Fruit fly (Drosophila melanogaster): ENCODE results near the gene CG13950.

Gene CG13950

dm6 chr2L:847189-847987, 12.6 kb upstream of the CG13950 start (continued):
- no peak for TF ChIP-seq CG16815 (GFP tag; optimal IDR thresholded peaks at IDR 0.05)
- no peak for TF ChIP-seq toy (GFP tag; IDR thresholded peaks at IDR 0.05)
- TF ChIP-seq CG4360 (GFP tag; IDR thresholded peaks at IDR 0.05): no peak
- no peak for TF ChIP-seq Opbp (GFP tag; IDR thresholded peaks at IDR 0.05; ENCODE audit: partially characterized antibody)
- no peak for TF ChIP-seq CG4707 (GFP tag; optimal IDR thresholded peaks at IDR 0.05)
- TF ChIP-seq TFAM (GFP tag; optimal IDR thresholded peaks at IDR 0.05): no peak
- peak; percentile 2 for TF ChIP-seq lilli (GFP tag; optimal IDR thresholded peaks at IDR 0.05)
- peak; percentile 22 for TF ChIP-seq phol (tag; optimal IDR thresholded peaks at IDR 0.05)
- no peak for TF ChIP-seq CG2199 (GFP tag; IDR thresholded peaks at IDR 0.05)
- TF ChIP-seq CTCF (GFP tag; optimal IDR thresholded peaks at IDR 0.05): no peak
- no peak for TF ChIP-seq CG12942 (GFP tag; optimal IDR thresholded peaks at IDR 0.05)
- no peak for TF ChIP-seq chn (GFP tag; optimal IDR thresholded peaks at IDR 0.05)
- TF ChIP-seq CG9876 (GFP tag; optimal IDR thresholded peaks at IDR 0.05): no peak
- no peak for TF ChIP-seq maf-S (GFP tag; optimal IDR thresholded peaks at IDR 0.05)
- TF ChIP-seq ssp (GFP tag; IDR thresholded peaks at IDR 0.05): no peak
- no peak for TF ChIP-seq CG18011 (GFP tag; optimal IDR thresholded peaks at IDR 0.05)
- no peak for TF ChIP-seq ATbp (GFP tag; optimal IDR thresholded peaks at IDR 0.05)
- TF ChIP-seq E2f2 (GFP tag; IDR thresholded peaks at IDR 0.05): no peak
- no peak for TF ChIP-seq Hr39 (optimal IDR thresholded peaks at IDR 0.05)
- TF ChIP-seq Ssrp (tag; optimal IDR thresholded peaks at IDR 0.05): peak; percentile 20
- no peak for TF ChIP-seq CG3726 (GFP tag; IDR thresholded peaks at IDR 0.05)
- no peak for TF ChIP-seq abd-A (tag; optimal IDR thresholded peaks at IDR 0.05)
- TF ChIP-seq CG15696 (tag; optimal IDR thresholded peaks at IDR 0.05): no peak
- no peak for TF ChIP-seq CG4282 (GFP tag; optimal IDR thresholded peaks at IDR 0.05)
- TF ChIP-seq fd64A (GFP tag; optimal IDR thresholded peaks at IDR 0.05): no peak
- no peak for TF ChIP-seq ttk (GFP tag; IDR thresholded peaks at IDR 0.05)
- TF ChIP-seq CG6254 (GFP tag; optimal IDR thresholded peaks at IDR 0.05): no peak
- no peak for TF ChIP-seq disco-r (GFP tag; optimal IDR thresholded peaks at IDR 0.05)
- TF ChIP-seq eve (GFP tag; optimal IDR thresholded peaks at IDR 0.05): no peak
- no peak for TF ChIP-seq odd (GFP tag; optimal IDR thresholded peaks at IDR 0.05)
- no peak for TF ChIP-seq crc (GFP tag; optimal IDR thresholded peaks at IDR 0.05)
- peak; percentile 23 for TF ChIP-seq CG4424 (GFP tag; optimal IDR thresholded peaks at IDR 0.05)
- no peak for TF ChIP-seq CG10959 (GFP tag; IDR thresholded peaks at IDR 0.05)
- peak; percentile 62; the same call in 1 of the 2 replicates for TF ChIP-seq CG11696 (GFP tag; IDR thresholded peaks at IDR 0.05)
- no peak for TF ChIP-seq sqz (GFP tag; optimal IDR thresholded peaks at IDR 0.05)
- TF ChIP-seq CG14014 (GFP tag; IDR thresholded peaks at IDR 0.05): no peak
- TF ChIP-seq amos (GFP tag; IDR thresholded peaks at IDR 0.05; ENCODE audit: partially characterized antibody): no peak
- no peak for TF ChIP-seq CG10274 (GFP tag; optimal IDR thresholded peaks at IDR 0.05)
- peak; percentile 55 for TF ChIP-seq CG11504 (tag; optimal IDR thresholded peaks at IDR 0.05)
- TF ChIP-seq bab2 (GFP tag; optimal IDR thresholded peaks at IDR 0.05): no peak
- peak in 1 of 2 experiments; percentile 9 for TF ChIP-seq bsh (GFP tag; optimal IDR thresholded peaks at IDR 0.05)
- no peak for TF ChIP-seq cas (GFP tag; IDR thresholded peaks at IDR 0.05)
- TF ChIP-seq CG30403 (GFP tag; optimal IDR thresholded peaks at IDR 0.05): peak; percentile 35
- TF ChIP-seq az2 (GFP tag; optimal IDR thresholded peaks at IDR 0.05): no peak
- TF ChIP-seq Sin3A (optimal IDR thresholded peaks at IDR 0.05): no peak
- TF ChIP-seq CG7987 (GFP tag; optimal IDR thresholded peaks at IDR 0.05): no peak
- peak; percentile 22 for TF ChIP-seq CG8388 (GFP tag; optimal IDR thresholded peaks at IDR 0.05)
- TF ChIP-seq sna (GFP tag; IDR thresholded peaks at IDR 0.05; ENCODE audit: partially characterized antibody): no peak
- TF ChIP-seq stc (GFP tag; IDR thresholded peaks at IDR 0.05): no peak
- TF ChIP-seq Hr3 (GFP tag; optimal IDR thresholded peaks at IDR 0.05): no peak
- no peak for TF ChIP-seq Dbx (GFP tag; IDR thresholded peaks at IDR 0.05)
- TF ChIP-seq MBD-R2 (GFP tag; IDR thresholded peaks at IDR 0.05): no peak

Measured in whole organism, embryonic.